Worm (Caenorhabditis elegans): ENCODE data around the gene trmt-10A.

- TF ChIP-seq sptf-1 (tag; optimal IDR thresholded peaks at IDR 0.05) (no peak), snpc-4 (tag; optimal IDR thresholded peaks at IDR 0.05) (no peak), ces-1 (GFP tag; optimal IDR thresholded peaks at IDR 0.05) (no peak), flh-1 (GFP tag; optimal IDR thresholded peaks at IDR 0.05) (no peak), nhr-237 (tag; optimal IDR thresholded peaks at IDR 0.05) (no peak), unc-62 (GFP tag; optimal IDR thresholded peaks at IDR 0.05) (no peak)
Measured at ce11 chrIV:9920426-9920825, 11.6 kb downstream of the trmt-10A start.

Measured in whole organism, mixed stage, embryonic.